Fruit fly (Drosophila melanogaster) whole organism, adult: ENCODE measurements around the gene Targ3.

Experiments
- CG11617 ChIP-seq: fragments of 200-800 bp; sonication (Bioruptor generic); optimal IDR thresholded peaks from 2 replicates; lab custom pipeline; 2017; ENCODE audit warnings: mild to moderate bottlenecking, missing biosample characterization, missing genetic modification reagents, missing genetic modification characterization
- CG12768 ChIP-seq: fragments of 200-800 bp; sonication (Bioruptor generic); optimal IDR thresholded peaks from 2 replicates; lab custom pipeline; 2017; ENCODE audit warnings: missing biosample characterization, missing genetic modification characterization, mild to moderate bottlenecking, moderate library complexity, missing genetic modification reagents
- CG14711 ChIP-seq: fragments of 200-800 bp; sonication (Bioruptor generic); optimal IDR thresholded peaks from 2 replicates; lab custom pipeline; 2018; ENCODE audit warnings: missing biosample characterization, mild to moderate bottlenecking, missing genetic modification characterization, moderate library complexity
- CG1620 ChIP-seq: fragments of 200-800 bp; sonication (Bioruptor generic); optimal IDR thresholded peaks from 2 replicates; lab custom pipeline; 2016; ENCODE audit warnings: missing biosample characterization, missing genetic modification characterization
- CG33017 ChIP-seq: fragments of 200-800 bp; sonication (Bioruptor generic); optimal IDR thresholded peaks from 2 replicates; lab custom pipeline; 2018; ENCODE audit warnings: missing biosample characterization, mild to moderate bottlenecking, missing genetic modification characterization, moderate library complexity
- CG5204 ChIP-seq: fragments of 200-800 bp; sonication (Bioruptor generic); optimal IDR thresholded peaks from 2 replicates; lab custom pipeline; 2016; ENCODE audit warnings: missing biosample characterization, missing genetic modification characterization
- CG7045 ChIP-seq: fragments of 200-800 bp; sonication (Bioruptor generic); optimal IDR thresholded peaks from 2 replicates; lab custom pipeline; 2017; ENCODE audit warnings: missing biosample characterization, mild to moderate bottlenecking, missing genetic modification characterization
- CG7101 ChIP-seq: fragments of 200-800 bp; sonication (Bioruptor generic); optimal IDR thresholded peaks from 2 replicates; lab custom pipeline; 2018; ENCODE audit warnings: missing biosample characterization, mild to moderate bottlenecking, missing genetic modification characterization, moderate library complexity
- Clk ChIP-seq: fragments of 200-800 bp; sonication (Bioruptor generic); optimal IDR thresholded peaks from 2 replicates; lab custom pipeline; 2017; ENCODE audit warnings: missing biosample characterization, missing genetic modification characterization
- Crg-1 ChIP-seq: fragments of 200-800 bp; sonication (Bioruptor generic); optimal IDR thresholded peaks from 2 replicates; lab custom pipeline; 2016; ENCODE audit warnings: missing biosample characterization, missing genetic modification characterization
- Hr96 ChIP-seq: fragments of 200-800 bp; sonication (Bioruptor generic); optimal IDR thresholded peaks from 2 replicates; lab custom pipeline; 2016; ENCODE audit warnings: missing biosample characterization, missing genetic modification characterization
- Mnt ChIP-seq: fragments of 200-800 bp; sonication (Bioruptor generic); optimal IDR thresholded peaks from 2 replicates; lab custom pipeline; 2016; ENCODE audit warnings: missing biosample characterization, mild to moderate bottlenecking, missing genetic modification characterization
- bab1 ChIP-seq: fragments of 200-800 bp; sonication (Bioruptor generic); optimal IDR thresholded peaks from 3 replicates; lab custom pipeline; 2019; ENCODE audit warnings: missing biosample characterization, mild to moderate bottlenecking, missing genetic modification characterization, moderate library complexity
- cic ChIP-seq: fragments of 200-800 bp; sonication (Bioruptor generic); optimal IDR thresholded peaks from 2 replicates; lab custom pipeline; 2017; ENCODE audit warnings: missing biosample characterization, mild to moderate bottlenecking, missing genetic modification characterization, moderate library complexity
- cnc ChIP-seq, 2 experiments: fragments of >200 bp; optimal IDR thresholded peaks; 2 replicates each; lab custom pipeline; 2017
- kay ChIP-seq: fragments of 200-800 bp; sonication (Bioruptor generic); peaks from one replicate; lab custom pipeline; 2016; ENCODE audit warnings: missing biosample characterization, missing genetic modification characterization, borderline replicate concordance
- ovo ChIP-seq: fragments of 200-800 bp; sonication (Bioruptor generic); optimal IDR thresholded peaks from 2 replicates; lab custom pipeline; 2016; ENCODE audit warnings: missing biosample characterization, missing genetic modification characterization
- pad ChIP-seq: fragments of 200-800 bp; sonication (Bioruptor generic); optimal IDR thresholded peaks from 3 replicates; lab custom pipeline; 2017; ENCODE audit warnings: missing biosample characterization, missing genetic modification characterization, mild to moderate bottlenecking, moderate library complexity, missing genetic modification reagents
- tj ChIP-seq: fragments of 200-800 bp; sonication (Bioruptor generic); optimal IDR thresholded peaks from 3 replicates; lab custom pipeline; 2017; ENCODE audit warnings: missing biosample characterization, mild to moderate bottlenecking, missing genetic modification characterization, moderate library complexity
- toe ChIP-seq: fragments of 200-800 bp; sonication (Bioruptor generic); optimal IDR thresholded peaks from 2 replicates; lab custom pipeline; 2016; ENCODE audit warnings: missing biosample characterization, missing genetic modification characterization

Targ3 gene

dm6 chr3L:21196563-21196962 is at the start of gene Targ3, which contains the start of gene park:
Gene Targ3 (plus strand): TSS chr3L:21196831.
Gene park (minus strand): TSS chr3L:21196853.
- TF ChIP-seq cnc (optimal IDR thresholded peaks at IDR 0.05; lab: Kevin White, UChicago): no peak
- TF ChIP-seq Crg-1 (GFP tag; lab: Kevin White, UChicago): peak; percentile 82
- no peak for TF ChIP-seq Clk
- TF ChIP-seq kay: no peak
- peak; percentile 14 for TF ChIP-seq CG7045 (GFP tag; lab: Kevin White, UChicago)
- TF ChIP-seq cic (GFP tag; lab: Kevin White, UChicago): peak; percentile 2
- peak; percentile 85 for TF ChIP-seq CG1620 (GFP tag; lab: Kevin White, UChicago)
- TF ChIP-seq CG7101 (tag; lab: Kevin White, UChicago): peak; percentile 47
- TF ChIP-seq CG14711 (tag; lab: Kevin White, UChicago): peak; percentile 23
- peak; percentile 56 for TF ChIP-seq toe (GFP tag; lab: Kevin White, UChicago)
- peak; percentile 50 for TF ChIP-seq bab1 (GFP tag; lab: Kevin White, UChicago)
- TF ChIP-seq CG33017 (tag; lab: Kevin White, UChicago): peak; percentile 9
- peak; percentile 59 for TF ChIP-seq CG5204 (GFP tag; lab: Kevin White, UChicago)
- TF ChIP-seq CG12768 (GFP tag; lab: Kevin White, UChicago): peak; percentile 9
- TF ChIP-seq CG11617 (GFP tag; lab: Kevin White, UChicago): peak; percentile 49
- TF ChIP-seq Mnt: peak; percentile 37
- TF ChIP-seq pad (GFP tag; lab: Kevin White, UChicago): peak; percentile 1
- TF ChIP-seq tj: peak; percentile 30
- TF ChIP-seq Hr96 (GFP tag; lab: Kevin White, UChicago): peak; percentile 31
- TF ChIP-seq ovo: peak; percentile 53

DNA sequence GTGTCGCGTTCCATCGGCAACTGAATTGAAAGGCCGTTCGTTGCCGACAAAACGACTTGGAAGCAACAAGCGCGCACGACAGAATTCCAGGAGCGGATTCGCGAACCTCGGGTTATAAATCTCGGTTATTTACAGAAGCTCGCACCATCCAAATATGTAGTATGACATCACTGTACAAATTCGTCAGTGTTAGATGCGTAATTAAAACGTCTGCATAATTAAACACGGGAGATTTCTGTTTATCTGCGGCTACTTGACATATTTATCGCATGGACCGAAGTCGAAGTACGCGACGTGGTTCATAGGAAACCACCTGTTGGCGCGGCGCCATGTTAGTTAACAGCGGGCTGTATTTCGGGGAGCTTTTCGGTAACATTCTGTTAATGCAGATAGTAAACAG is 24.7 kb upstream of the Targ3 start, which contains the start of gene Ac78C:
TSS of gene Ac78C (minus strand) at position 26 of the 400 bp plus-strand sequence.
- TF ChIP-seq pad (GFP tag; lab: Kevin White, UChicago) (peak; percentile 58), toe (GFP tag; lab: Kevin White, UChicago) (peak; percentile 88), tj (peak; percentile 39), cic (GFP tag; lab: Kevin White, UChicago) (peak; percentile 77), Mnt (peak; percentile 81), Hr96 (GFP tag; lab: Kevin White, UChicago) (peak; percentile 89), CG11617 (GFP tag; lab: Kevin White, UChicago) (peak; percentile 53), CG14711 (tag; lab: Kevin White, UChicago) (peak; percentile 74), cnc (optimal IDR thresholded peaks at IDR 0.05; lab: Kevin White, UChicago) (no peak), Clk (peak; percentile 69), CG33017 (tag; lab: Kevin White, UChicago) (peak; percentile 86), CG7045 (GFP tag; lab: Kevin White, UChicago) (peak; percentile 88), bab1 (GFP tag; lab: Kevin White, UChicago) (peak; percentile 75), CG12768 (GFP tag; lab: Kevin White, UChicago) (peak; percentile 95), Crg-1 (GFP tag; lab: Kevin White, UChicago) (peak; percentile 70), CG7101 (tag; lab: Kevin White, UChicago) (peak; percentile 83), CG5204 (GFP tag; lab: Kevin White, UChicago) (peak; percentile 89), ovo (peak; percentile 67), CG1620 (GFP tag; lab: Kevin White, UChicago) (peak; percentile 75), kay (no peak)

DNA sequence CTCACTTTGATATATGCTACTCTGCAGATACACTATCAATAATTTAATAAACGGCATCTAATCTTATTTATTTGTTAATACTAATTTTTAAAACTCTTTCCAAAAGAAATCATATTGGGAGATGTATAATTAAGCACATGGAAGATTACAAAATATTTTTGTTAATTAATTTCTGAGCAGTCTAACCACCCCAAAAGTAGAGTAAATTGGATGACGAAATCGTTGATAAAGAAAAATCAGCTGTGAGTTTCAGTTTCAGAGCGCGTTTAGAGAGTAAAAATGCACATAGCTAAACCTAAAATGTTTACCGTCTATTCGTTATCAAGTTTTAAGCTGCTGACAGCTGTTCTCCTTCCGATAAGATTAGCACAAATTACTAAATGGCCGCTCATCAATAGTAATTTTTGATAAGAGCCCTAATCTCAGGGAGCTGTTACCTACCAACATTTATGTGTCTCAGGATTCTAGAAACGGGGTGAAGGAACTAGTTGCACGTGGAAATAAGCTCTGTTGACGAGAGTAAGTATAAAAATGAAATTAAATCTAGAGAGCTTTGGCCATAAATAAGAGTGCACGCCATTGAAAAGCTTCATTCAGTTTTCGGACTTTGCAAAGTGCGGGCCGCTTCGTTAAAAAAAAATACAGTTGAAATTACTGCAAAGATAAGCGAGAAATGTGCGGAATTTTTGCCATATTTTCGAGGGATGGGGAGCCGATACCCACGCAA is 23.9 kb upstream of the Targ3 start, which contains the start of the genes chb and AsnS:
TSS of gene chb (plus strand) at position 327 of the 727 bp plus-strand sequence.
TSS of gene AsnS (plus strand) at position 592 of the 727 bp plus-strand sequence.
- peak; percentile 43 for TF ChIP-seq CG7045 (GFP tag; lab: Kevin White, UChicago)
- no peak for TF ChIP-seq CG5204 (GFP tag; lab: Kevin White, UChicago)
- no peak for TF ChIP-seq Hr96 (GFP tag; lab: Kevin White, UChicago)
- peak; percentile 92 for TF ChIP-seq Mnt
- peak; percentile 86 for TF ChIP-seq tj
- TF ChIP-seq CG1620 (GFP tag; lab: Kevin White, UChicago): no peak
- peak; percentile 89 for TF ChIP-seq CG7101 (tag; lab: Kevin White, UChicago)
- TF ChIP-seq toe (GFP tag; lab: Kevin White, UChicago): no peak
- no peak for TF ChIP-seq pad (GFP tag; lab: Kevin White, UChicago)
- peak; percentile 42 for TF ChIP-seq CG11617 (GFP tag; lab: Kevin White, UChicago)
- no peak for TF ChIP-seq Crg-1 (GFP tag; lab: Kevin White, UChicago)
- TF ChIP-seq CG12768 (GFP tag; lab: Kevin White, UChicago): peak; percentile 28
- TF ChIP-seq cnc (optimal IDR thresholded peaks at IDR 0.05; lab: Kevin White, UChicago): no peak
- peak; percentile 69 for TF ChIP-seq ovo
- peak; percentile 93 for TF ChIP-seq bab1 (GFP tag; lab: Kevin White, UChicago)
- peak; percentile 91 for TF ChIP-seq kay
- TF ChIP-seq CG14711 (tag; lab: Kevin White, UChicago): peak; percentile 90
- no peak for TF ChIP-seq Clk
- peak; percentile 91 for TF ChIP-seq CG33017 (tag; lab: Kevin White, UChicago)
- TF ChIP-seq cic (GFP tag; lab: Kevin White, UChicago): peak; percentile 94

dm6 chr3L:21174962-21175361 is 21.7 kb upstream of the Targ3 start:
- peak; percentile 83 for TF ChIP-seq tj
- TF ChIP-seq CG33017 (tag; lab: Kevin White, UChicago): no peak
- TF ChIP-seq CG7045 (GFP tag; lab: Kevin White, UChicago): no peak
- TF ChIP-seq CG1620 (GFP tag; lab: Kevin White, UChicago): no peak
- no peak for TF ChIP-seq CG7101 (tag; lab: Kevin White, UChicago)
- TF ChIP-seq Hr96 (GFP tag; lab: Kevin White, UChicago): no peak
- TF ChIP-seq cic (GFP tag; lab: Kevin White, UChicago): peak; percentile 54
- no peak for TF ChIP-seq CG11617 (GFP tag; lab: Kevin White, UChicago)
- TF ChIP-seq Mnt: no peak
